Worm (Caenorhabditis elegans): ENCODE measurements around the gene T26H8.5.

DNA sequence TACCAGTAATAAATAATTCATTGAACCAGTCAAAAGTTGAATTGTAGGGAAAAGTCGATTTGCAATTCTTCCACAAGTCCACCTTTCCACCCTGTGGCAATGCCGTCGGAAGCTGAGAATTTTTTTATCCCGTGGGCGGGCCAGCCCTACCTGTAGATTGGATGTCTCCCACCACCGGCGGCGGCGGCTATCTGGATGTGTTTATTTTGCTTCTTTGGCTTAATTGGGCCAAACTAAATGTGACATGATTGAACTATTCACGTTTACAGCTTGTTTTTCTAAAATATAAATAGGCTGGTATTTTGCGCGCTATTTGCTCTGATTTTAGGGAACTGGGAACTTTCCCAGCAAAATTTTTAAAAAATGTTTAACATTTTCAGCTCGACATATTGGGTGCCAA lies 39.1 kb upstream of the T26H8.5 start, which contains the start of gene wrt-8:
- no peak for TF ChIP-seq ama-1 (optimal IDR thresholded peaks at IDR 0.05)
- TF ChIP-seq nhr-28 (tag; optimal IDR thresholded peaks at IDR 0.05): no peak
- no peak for TF ChIP-seq zag-1 (tag; optimal IDR thresholded peaks at IDR 0.05)

Data from whole organism, L3 larva.